Worm (Caenorhabditis elegans): Measurements from ENCODE around the gene Y38E10A.3.
"Not testable (repeated sequence)": the region's sequence is repeated elsewhere in the genome, so short reads cannot be mapped to it uniquely, and the experiment has no call there.

- not testable (repeated sequence) for TF ChIP-seq him-1, W03F9.2 (tag; optimal IDR thresholded peaks at IDR 0.05)
- TF ChIP-seq dao-5 (tag; optimal IDR thresholded peaks at IDR 0.05) = peak; percentile 64
These were observed 32.9 kb downstream of the Y38E10A.3 start for ce11 chrII:12541670-12542080.
